Worm (Caenorhabditis elegans): ENCODE data around the gene gpx-3.

DNA sequence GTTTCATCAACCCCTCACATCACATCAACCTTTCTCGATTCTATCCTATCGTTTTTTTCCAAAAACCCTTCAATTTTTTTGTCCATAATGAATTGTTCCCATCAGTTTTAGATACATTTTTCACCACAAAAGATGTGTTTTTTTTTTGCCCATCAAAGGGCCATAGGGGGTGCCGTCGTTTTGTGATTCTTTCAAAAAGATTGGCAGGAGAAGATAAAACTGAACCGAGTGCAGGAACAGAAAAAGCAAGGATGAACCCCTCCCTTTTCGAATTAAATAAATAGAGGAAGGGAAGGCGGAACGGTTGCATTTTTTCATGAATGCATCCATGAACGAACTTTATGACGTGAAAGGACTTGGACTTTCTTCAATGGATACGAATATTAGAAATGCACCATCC is 29.2 kb downstream of the gpx-3 start, which contains the start of gene C11E4.7:
- no peak for TF ChIP-seq nhr-12 (tag; optimal IDR thresholded peaks at IDR 0.05)
- no peak for TF ChIP-seq fos-1 (tag; optimal IDR thresholded peaks at IDR 0.05)
- no peak for TF ChIP-seq lin-35 (GFP tag; optimal IDR thresholded peaks at IDR 0.05)
- no peak for TF ChIP-seq C04F5.9 (tag; optimal IDR thresholded peaks at IDR 0.05)
- TF ChIP-seq jun-1 (tag; optimal IDR thresholded peaks at IDR 0.05) = no peak
- no peak for TF ChIP-seq dsc-1 (tag; optimal IDR thresholded peaks at IDR 0.05)
- no peak for TF ChIP-seq hlh-4 (tag; optimal IDR thresholded peaks at IDR 0.05)
- TF ChIP-seq ama-1 (optimal IDR thresholded peaks at IDR 0.05) = no peak
- no peak for TF ChIP-seq ztf-4 (tag; optimal IDR thresholded peaks at IDR 0.05)
- TF ChIP-seq lin-15B (tag; optimal IDR thresholded peaks at IDR 0.05) = no peak
- no peak for TF ChIP-seq snu-23 (GFP tag; optimal IDR thresholded peaks at IDR 0.05)
- TF ChIP-seq ztf-11 (tag; optimal IDR thresholded peaks at IDR 0.05) = no peak
